Worm (Caenorhabditis elegans) whole organism, early embryonic: ENCODE results near the gene dyf-13.

Source experiments
- B0310.2 ChIP-seq: sonication (generic microtip); optimal IDR thresholded peaks from 2 replicates; lab custom pipeline; 2016; ENCODE audit warnings: mild to moderate bottlenecking, missing genetic modification characterization, missing compliant biosample characterization
- F13C5.2 ChIP-seq: sonication (generic microtip); optimal IDR thresholded peaks from 2 replicates; lab custom pipeline; 2017; ENCODE audit warnings: mild to moderate bottlenecking, missing genetic modification characterization, inconsistent platforms, missing compliant biosample characterization
- aly-1 ChIP-seq: sonication (generic microtip); optimal IDR thresholded peaks from 2 replicates; lab custom pipeline; 2016; ENCODE audit warnings: missing genetic modification characterization, missing compliant biosample characterization
- ama-1 ChIP-seq: fragments of 150-350 bp; optimal IDR thresholded peaks from 2 replicates; lab custom pipeline; 2014
- ceh-13 ChIP-seq: fragments of 200-800 bp; sonication (Bioruptor generic); optimal IDR thresholded peaks from 2 replicates; lab custom pipeline; 2018; ENCODE audit warnings: mild to moderate bottlenecking, missing genetic modification characterization, missing compliant biosample characterization
- ceh-36 ChIP-seq: sonication (generic microtip); optimal IDR thresholded peaks from 2 replicates; lab custom pipeline; 2016; ENCODE audit warnings: missing genetic modification characterization, inconsistent platforms, missing compliant biosample characterization
- ets-7 ChIP-seq: sonication (generic microtip); optimal IDR thresholded peaks from 2 replicates; lab custom pipeline; 2016; ENCODE audit warnings: missing genotype, missing genetic modification characterization, missing compliant biosample characterization
- flt-1 ChIP-seq: fragments of 200-800 bp; sonication (Bioruptor generic); IDR thresholded peaks from 2 replicates; pipeline ENCODE4 v1.3.6; 2022; ENCODE audit warnings: missing genetic modification characterization, missing compliant biosample characterization
- hmbx-1 ChIP-seq: sonication (generic microtip); optimal IDR thresholded peaks from 2 replicates; lab custom pipeline; 2016; ENCODE audit warnings: mild to moderate bottlenecking, missing genetic modification characterization, missing compliant biosample characterization
- hmg-4 ChIP-seq: fragments of 200-800 bp; sonication (Bioruptor generic); optimal IDR thresholded peaks from 2 replicates; lab custom pipeline; 2018; ENCODE audit warnings: mild to moderate bottlenecking, missing genetic modification characterization, missing compliant biosample characterization
- hnd-1 ChIP-seq: sonication (generic microtip); optimal IDR thresholded peaks from 2 replicates; lab custom pipeline; 2016; ENCODE audit warnings: missing genetic modification characterization, missing compliant biosample characterization
- pes-1 ChIP-seq: fragments of 200-800 bp; sonication (Bioruptor generic); IDR thresholded peaks from 2 replicates; pipeline ENCODE4 v1.3.6; 2022; ENCODE audit warnings: missing genetic modification reagents, missing genetic modification characterization, missing compliant biosample characterization
- scrt-1 ChIP-seq: fragments of 200-800 bp; sonication (Bioruptor generic); IDR thresholded peaks from 2 replicates; pipeline ENCODE4 v1.3.6; 2022; ENCODE audit warnings: missing genetic modification characterization, missing compliant biosample characterization
- sea-1 ChIP-seq: fragments of 200-800 bp; sonication (Bioruptor generic); conservative IDR thresholded peaks from 2 replicates; pipeline ENCODE4 v1.3.6; 2022; ENCODE audit warnings: missing genetic modification characterization, missing compliant biosample characterization
- tbx-11 ChIP-seq: fragments of 200-800 bp; sonication (Bioruptor generic); IDR thresholded peaks from 2 replicates; pipeline ENCODE4 v1.3.6; 2022; ENCODE audit warnings: missing genetic modification characterization, missing compliant biosample characterization
- tbx-37 ChIP-seq: fragments of 200-800 bp; sonication (Bioruptor generic); conservative IDR thresholded peaks from 2 replicates; pipeline ENCODE4 v1.3.6; 2022; ENCODE audit warnings: missing genetic modification reagents, missing genetic modification characterization, missing compliant biosample characterization
- tra-4 ChIP-seq: sonication (generic microtip); optimal IDR thresholded peaks from 2 replicates; lab custom pipeline; 2017; ENCODE audit warnings: missing genetic modification characterization, missing compliant biosample characterization

dyf-13 gene

ce11 chrII:7196040-7196439 lies 24.9 kb upstream of the dyf-13 start, which contains the start of gene maoc-1:
Gene maoc-1 (plus strand): TSS chrII:7196276.
- no peak for TF ChIP-seq sea-1
- TF ChIP-seq aly-1 (tag; lab: Kevin White, UChicago), result no peak
- TF ChIP-seq tbx-37 (GFP tag; lab: Robert Waterston, UW), result no peak
- no peak for TF ChIP-seq ceh-36 (tag; lab: Kevin White, UChicago)
- no peak for TF ChIP-seq F13C5.2 (tag; lab: Kevin White, UChicago)
- no peak for TF ChIP-seq scrt-1 (GFP tag; lab: Robert Waterston, UW)
- no peak for TF ChIP-seq tra-4
- TF ChIP-seq B0310.2 (tag; lab: Kevin White, UChicago), result no peak
- no peak for TF ChIP-seq ama-1 (lab: Kevin White, UChicago)
- no peak for TF ChIP-seq flt-1 (GFP tag; lab: Robert Waterston, UW)
- no peak for TF ChIP-seq hnd-1 (tag; lab: Kevin White, UChicago)
- TF ChIP-seq pes-1, result no peak
- TF ChIP-seq tbx-11 (GFP tag; lab: Robert Waterston, UW), result no peak
- no peak for TF ChIP-seq hmg-4 (GFP tag; lab: Kevin White, UChicago)
- TF ChIP-seq ets-7, result no peak
- TF ChIP-seq hmbx-1, result no peak
- no peak for TF ChIP-seq ceh-13 (GFP tag; lab: Kevin White, UChicago)

ce11 chrII:7195541-7195940 lies 24.4 kb upstream of the dyf-13 start, which contains the start of gene acdh-12:
Gene acdh-12 (minus strand): TSS chrII:7195641.
- TF ChIP-seq hnd-1 (tag; lab: Kevin White, UChicago), result no peak
- TF ChIP-seq aly-1 (tag; lab: Kevin White, UChicago), result no peak
- TF ChIP-seq ceh-36 (tag; lab: Kevin White, UChicago), result no peak
- TF ChIP-seq sea-1, result no peak
- TF ChIP-seq F13C5.2 (tag; lab: Kevin White, UChicago), result no peak
- no peak for TF ChIP-seq tbx-37 (GFP tag; lab: Robert Waterston, UW)
- TF ChIP-seq flt-1 (GFP tag; lab: Robert Waterston, UW), result no peak
- TF ChIP-seq tra-4, result no peak
- no peak for TF ChIP-seq hmg-4 (GFP tag; lab: Kevin White, UChicago)
- TF ChIP-seq ceh-13 (GFP tag; lab: Kevin White, UChicago), result no peak
- no peak for TF ChIP-seq pes-1

- TF ChIP-seq tbx-11 (GFP tag; lab: Robert Waterston, UW), result no peak
- no peak for TF ChIP-seq tra-4
- no peak for TF ChIP-seq sea-1
- no peak for TF ChIP-seq scrt-1 (GFP tag; lab: Robert Waterston, UW)
- TF ChIP-seq tbx-37 (GFP tag; lab: Robert Waterston, UW), result no peak
- TF ChIP-seq pes-1, result no peak
- TF ChIP-seq flt-1 (GFP tag; lab: Robert Waterston, UW), result no peak
- TF ChIP-seq hmbx-1, result no peak
- no peak for TF ChIP-seq aly-1 (tag; lab: Kevin White, UChicago)
- no peak for TF ChIP-seq ceh-13 (GFP tag; lab: Kevin White, UChicago)
- TF ChIP-seq hmg-4 (GFP tag; lab: Kevin White, UChicago), result no peak
- TF ChIP-seq ets-7, result no peak
- TF ChIP-seq hnd-1 (tag; lab: Kevin White, UChicago), result no peak
- no peak for TF ChIP-seq ama-1 (lab: Kevin White, UChicago)
- no peak for TF ChIP-seq B0310.2 (tag; lab: Kevin White, UChicago)
- TF ChIP-seq ceh-36 (tag; lab: Kevin White, UChicago), result no peak
- no peak for TF ChIP-seq F13C5.2 (tag; lab: Kevin White, UChicago)
Measured at ce11 chrII:7189120-7189519, 18.0 kb upstream of the dyf-13 start, which contains the start of gene E04F6.4. Gene E04F6.4 (plus strand): TSS chrII:7189420.

- TF ChIP-seq tbx-11 (GFP tag; lab: Robert Waterston, UW), result no peak
- TF ChIP-seq hmbx-1, result no peak
- no peak for TF ChIP-seq flt-1 (GFP tag; lab: Robert Waterston, UW)
- TF ChIP-seq aly-1 (tag; lab: Kevin White, UChicago), result no peak
- no peak for TF ChIP-seq B0310.2 (tag; lab: Kevin White, UChicago)
- no peak for TF ChIP-seq hmg-4 (GFP tag; lab: Kevin White, UChicago)
- TF ChIP-seq ama-1 (lab: Kevin White, UChicago), result no peak
- TF ChIP-seq ceh-13 (GFP tag; lab: Kevin White, UChicago), result no peak
- no peak for TF ChIP-seq scrt-1 (GFP tag; lab: Robert Waterston, UW)
- no peak for TF ChIP-seq tbx-37 (GFP tag; lab: Robert Waterston, UW)
- no peak for TF ChIP-seq F13C5.2 (tag; lab: Kevin White, UChicago)
- TF ChIP-seq hnd-1 (tag; lab: Kevin White, UChicago), result no peak
- no peak for TF ChIP-seq ets-7
- TF ChIP-seq ceh-36 (tag; lab: Kevin White, UChicago), result no peak
- no peak for TF ChIP-seq tra-4
- TF ChIP-seq pes-1, result no peak
- TF ChIP-seq sea-1, result no peak
Measured at ce11 chrII:7187110-7187509, 16.0 kb upstream of the dyf-13 start, which contains the start of gene C27H5.6. Gene C27H5.6 (minus strand): TSS chrII:7187210.

ce11 chrII:7186117-7186516 lies 15.0 kb upstream of the dyf-13 start:
- TF ChIP-seq scrt-1 (GFP tag; lab: Robert Waterston, UW), result no peak
- TF ChIP-seq aly-1 (tag; lab: Kevin White, UChicago), result no peak
- TF ChIP-seq hmg-4 (GFP tag; lab: Kevin White, UChicago), result no peak
- TF ChIP-seq ceh-13 (GFP tag; lab: Kevin White, UChicago), result no peak

ce11 chrII:7183493-7184272 lies 12.5 kb upstream of the dyf-13 start, which contains the start of gene pdl-1:
Gene pdl-1 (plus strand): TSS chrII:7183801.
- peak; percentile 96 for TF ChIP-seq F13C5.2 (tag; lab: Kevin White, UChicago)
- TF ChIP-seq ceh-13 (GFP tag; lab: Kevin White, UChicago), result peak; percentile 95
- peak; percentile 84 for TF ChIP-seq tra-4
- TF ChIP-seq tbx-11 (GFP tag; lab: Robert Waterston, UW), result peak; percentile 94
- peak; percentile 76 for TF ChIP-seq hmbx-1
- TF ChIP-seq hnd-1 (tag; lab: Kevin White, UChicago), result peak; percentile 90
- peak; percentile 97 for TF ChIP-seq hmg-4 (GFP tag; lab: Kevin White, UChicago)
- no peak for TF ChIP-seq ama-1 (lab: Kevin White, UChicago)
- peak; percentile 92 for TF ChIP-seq tbx-37 (GFP tag; lab: Robert Waterston, UW)
- peak; percentile 97 for TF ChIP-seq flt-1 (GFP tag; lab: Robert Waterston, UW)
- TF ChIP-seq ets-7, result peak; percentile 87
- TF ChIP-seq aly-1 (tag; lab: Kevin White, UChicago), result peak; percentile 96
- peak; percentile 94 for TF ChIP-seq ceh-36 (tag; lab: Kevin White, UChicago)
- peak; percentile 97 for TF ChIP-seq scrt-1 (GFP tag; lab: Robert Waterston, UW)
- peak; percentile 96 for TF ChIP-seq sea-1
- peak; percentile 97 for TF ChIP-seq pes-1
- TF ChIP-seq B0310.2 (tag; lab: Kevin White, UChicago), result peak; percentile 89
